Worm (Caenorhabditis elegans) whole organism, early embryonic: ENCODE data around the gene mog-1.

ENCODE experiments used
- B0310.2 ChIP-seq: sonication (generic microtip); optimal IDR thresholded peaks from 2 replicates; lab custom pipeline; 2016; ENCODE audit warnings: mild to moderate bottlenecking, missing genetic modification characterization, missing compliant biosample characterization
- F13C5.2 ChIP-seq: sonication (generic microtip); optimal IDR thresholded peaks from 2 replicates; lab custom pipeline; 2017; ENCODE audit warnings: mild to moderate bottlenecking, missing genetic modification characterization, inconsistent platforms, missing compliant biosample characterization
- aly-1 ChIP-seq: sonication (generic microtip); optimal IDR thresholded peaks from 2 replicates; lab custom pipeline; 2016; ENCODE audit warnings: missing genetic modification characterization, missing compliant biosample characterization
- ama-1 ChIP-seq: fragments of 150-350 bp; optimal IDR thresholded peaks from 2 replicates; lab custom pipeline; 2014
- ets-7 ChIP-seq: sonication (generic microtip); optimal IDR thresholded peaks from 2 replicates; lab custom pipeline; 2016; ENCODE audit warnings: missing genotype, missing genetic modification characterization, missing compliant biosample characterization
- flt-1 ChIP-seq: fragments of 200-800 bp; sonication (Bioruptor generic); IDR thresholded peaks from 2 replicates; pipeline ENCODE4 v1.3.6; 2022; ENCODE audit warnings: missing genetic modification characterization, missing compliant biosample characterization
- pes-1 ChIP-seq: fragments of 200-800 bp; sonication (Bioruptor generic); IDR thresholded peaks from 2 replicates; pipeline ENCODE4 v1.3.6; 2022; ENCODE audit warnings: missing genetic modification reagents, missing genetic modification characterization, missing compliant biosample characterization
- sea-1 ChIP-seq: fragments of 200-800 bp; sonication (Bioruptor generic); conservative IDR thresholded peaks from 2 replicates; pipeline ENCODE4 v1.3.6; 2022; ENCODE audit warnings: missing genetic modification characterization, missing compliant biosample characterization

DNA sequence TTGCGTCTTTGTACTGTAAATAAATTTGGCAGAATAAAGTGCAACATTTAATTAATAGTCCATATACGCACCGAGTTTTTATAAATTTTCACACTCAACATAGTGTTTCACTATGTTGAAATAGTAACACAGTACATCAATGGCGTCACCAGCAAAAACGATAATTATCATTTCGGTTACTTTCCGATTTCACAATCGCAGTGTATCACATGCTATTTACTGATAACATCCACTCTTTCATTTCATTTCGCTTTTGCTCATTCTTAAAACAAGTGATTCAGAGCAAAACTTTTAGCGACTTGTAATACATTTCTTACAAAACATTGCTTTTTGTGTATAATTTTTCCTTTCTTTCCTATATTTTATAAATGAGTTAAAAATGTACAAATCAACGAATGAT lies 42.3 kb downstream of the mog-1 start, which contains the start of gene cbp-3:
- no peak for TF ChIP-seq ama-1 (lab: Kevin White, UChicago)
- no peak for TF ChIP-seq pes-1 (GFP tag; lab: Robert Waterston, UW)
- TF ChIP-seq F13C5.2 = no peak
- TF ChIP-seq flt-1 (GFP tag; lab: Robert Waterston, UW) = no peak
- TF ChIP-seq aly-1 (tag; lab: Kevin White, UChicago) = no peak
- no peak for TF ChIP-seq sea-1 (GFP tag; lab: Robert Waterston, UW)
- TF ChIP-seq B0310.2 = no peak
- no peak for TF ChIP-seq ets-7 (tag; lab: Kevin White, UChicago)
